Worm (Caenorhabditis elegans): ENCODE data around the gene acr-17.

The acr-17 gene

ce11 chrV:2638545-2638944 is 30.1 kb downstream of the acr-17 start, which contains the start of gene W02H5.19 (continued):
- TF ChIP-seq pha-2 (tag; optimal IDR thresholded peaks at IDR 0.05) (peak; percentile 16), ceh-18 (tag; optimal IDR thresholded peaks at IDR 0.05) (peak; percentile 40), unc-55 (GFP tag; optimal IDR thresholded peaks at IDR 0.05) (no peak), pqm-1 (tag; optimal IDR thresholded peaks at IDR 0.05) (no peak), ceh-22 (tag; optimal IDR thresholded peaks at IDR 0.05) (no peak), ceh-9 (tag; optimal IDR thresholded peaks at IDR 0.05) (no peak), elt-4 (tag; optimal IDR thresholded peaks at IDR 0.05) (no peak), sox-4 (tag; optimal IDR thresholded peaks at IDR 0.05) (no peak), ceh-31 (tag; optimal IDR thresholded peaks at IDR 0.05) (peak; percentile 97), unc-42 (tag; optimal IDR thresholded peaks at IDR 0.05) (peak; percentile 46), K09A11.1 (tag; optimal IDR thresholded peaks at IDR 0.05; ENCODE audit: insufficient read depth) (no peak), sdc-2 (tag; optimal IDR thresholded peaks at IDR 0.05) (peak; percentile 13), pat-9 (tag; optimal IDR thresholded peaks at IDR 0.05) (no peak), tbx-7 (tag; optimal IDR thresholded peaks at IDR 0.05) (peak; percentile 88), unc-3 (GFP tag; conservative IDR thresholded peaks at IDR 0.05) (no peak), unc-3 (tag; optimal IDR thresholded peaks at IDR 0.05) (no peak), rnt-1 (tag; optimal IDR thresholded peaks at IDR 0.05) (peak; percentile 84), hlh-15 (tag; optimal IDR thresholded peaks at IDR 0.05) (no peak), pha-4 (tag; optimal IDR thresholded peaks at IDR 0.05) (no peak), che-1 (tag; optimal IDR thresholded peaks at IDR 0.05) (no peak)

ce11 chrV:2639035-2639434 is 30.6 kb downstream of the acr-17 start, which contains the start of gene W02H5.2:
Gene W02H5.2 (plus strand): TSS chrV:2639335.
- TF ChIP-seq odd-2 (tag; optimal IDR thresholded peaks at IDR 0.05): no peak
- TF ChIP-seq ahr-1 (tag; optimal IDR thresholded peaks at IDR 0.05): no peak
- no peak for TF ChIP-seq ceh-30 (tag; optimal IDR thresholded peaks at IDR 0.05)
- TF ChIP-seq pqm-1 (tag; optimal IDR thresholded peaks at IDR 0.05): no peak
- TF ChIP-seq ceh-2 (tag; optimal IDR thresholded peaks at IDR 0.05): no peak
- TF ChIP-seq elt-4 (tag; optimal IDR thresholded peaks at IDR 0.05): no peak
- no peak for TF ChIP-seq ceh-22 (tag; optimal IDR thresholded peaks at IDR 0.05)
- TF ChIP-seq tbx-7 (tag; optimal IDR thresholded peaks at IDR 0.05): no peak
- no peak for TF ChIP-seq ref-2 (tag; optimal IDR thresholded peaks at IDR 0.05)

ce11 chrV:2639506-2639905 is 31.1 kb downstream of the acr-17 start:
- TF ChIP-seq tbx-2 (tag; optimal IDR thresholded peaks at IDR 0.05) (no peak), dve-1 (tag; optimal IDR thresholded peaks at IDR 0.05) (no peak), unc-55 (GFP tag; optimal IDR thresholded peaks at IDR 0.05) (no peak), ets-4 (tag; optimal IDR thresholded peaks at IDR 0.05) (no peak), hlh-8 (tag; optimal IDR thresholded peaks at IDR 0.05) (no peak), ceh-34 (tag; optimal IDR thresholded peaks at IDR 0.05) (no peak), lin-11 (tag; optimal IDR thresholded peaks at IDR 0.05) (no peak), pqm-1 (tag; optimal IDR thresholded peaks at IDR 0.05) (no peak)

ce11 chrV:2646067-2646466 is 37.6 kb downstream of the acr-17 start:
- no peak for TF ChIP-seq ahr-1 (tag; optimal IDR thresholded peaks at IDR 0.05)
- TF ChIP-seq elt-2 (tag; optimal IDR thresholded peaks at IDR 0.05): no peak
- TF ChIP-seq eyg-1 (tag; optimal IDR thresholded peaks at IDR 0.05): no peak
- TF ChIP-seq ceh-6 (GFP tag; optimal IDR thresholded peaks at IDR 0.05): no peak
- no peak for TF ChIP-seq T23F11.4 (GFP tag; optimal IDR thresholded peaks at IDR 0.05)
- no peak for TF ChIP-seq hlh-30 (tag; optimal IDR thresholded peaks at IDR 0.05; ENCODE audit: insufficient read depth)
- no peak for TF ChIP-seq mec-3 (tag; optimal IDR thresholded peaks at IDR 0.05; ENCODE audit: borderline replicate concordance)
- no peak for TF ChIP-seq sox-2 (GFP tag; IDR thresholded peaks at IDR 0.05)
- TF ChIP-seq ets-4 (tag; optimal IDR thresholded peaks at IDR 0.05): no peak
- no peak for TF ChIP-seq ceh-14 (tag; optimal IDR thresholded peaks at IDR 0.05)
- TF ChIP-seq C38D4.7 (GFP tag; optimal IDR thresholded peaks at IDR 0.05): no peak

Data from whole organism, late embryonic.